Worm (Caenorhabditis elegans) whole organism, L3 larva: Measurements from ENCODE around the gene F38E1.3.
"Not testable (repeated sequence)": the region's sequence is repeated elsewhere in the genome, so short reads cannot be mapped to it uniquely, and the experiment has no call there.

ENCODE experiments used
- R02D3.7 ChIP-seq: fragments of 150-350 bp; optimal IDR thresholded peaks from 2 replicates; lab custom pipeline; 2014; ENCODE audit warnings: missing biosample characterization, missing genetic modification characterization
- ama-1 ChIP-seq: fragments of 150-350 bp; optimal IDR thresholded peaks from 2 replicates; lab custom pipeline; 2018
- ceh-82 ChIP-seq: fragments of 150-350 bp; optimal IDR thresholded peaks from 2 replicates; lab custom pipeline; 2014; ENCODE audit warnings: missing biosample characterization, missing genetic modification characterization
- ceh-9 ChIP-seq: sonication (generic microtip); optimal IDR thresholded peaks from 2 replicates; lab custom pipeline; 2018; ENCODE audit warnings: missing biosample characterization, missing genetic modification characterization
- daf-12 ChIP-seq: fragments of 150-350 bp; optimal IDR thresholded peaks from 2 replicates; lab custom pipeline; 2014; ENCODE audit warnings: missing biosample characterization, missing genetic modification reagents, missing genetic modification characterization
- egl-5 ChIP-seq: fragments of 150-350 bp; optimal IDR thresholded peaks from 2 replicates; lab custom pipeline; 2017; ENCODE audit warnings: missing biosample characterization, missing genetic modification reagents, missing genetic modification characterization, inconsistent platforms
- elt-2 ChIP-seq: sonication (generic microtip); optimal IDR thresholded peaks from 2 replicates; lab custom pipeline; 2016; ENCODE audit warnings: missing genetic modification reagents, mild to moderate bottlenecking, missing genetic modification characterization, missing compliant biosample characterization
- eor-1 ChIP-seq, 2 experiments: fragments of 150-350 bp; optimal IDR thresholded peaks; 2 replicates each; lab custom pipeline; 2014 to 2018; ENCODE audit warnings: missing biosample characterization in 2 of 2, missing genetic modification characterization in 2 of 2
- fkh-10 ChIP-seq: sonication (generic microtip); optimal IDR thresholded peaks from 2 replicates; lab custom pipeline; 2017; ENCODE audit warnings: missing biosample characterization, missing genetic modification reagents, missing genetic modification characterization
- fkh-2 ChIP-seq: fragments of 150-350 bp; optimal IDR thresholded peaks from 2 replicates; lab custom pipeline; 2014; ENCODE audit warnings: missing biosample characterization, missing genetic modification reagents, missing genetic modification characterization
- fos-1 ChIP-seq: fragments of 150-350 bp; optimal IDR thresholded peaks from 2 replicates; lab custom pipeline; 2014; ENCODE audit warnings: missing biosample characterization, missing genetic modification characterization
- lin-15B ChIP-seq: fragments of 150-350 bp; optimal IDR thresholded peaks from 2 replicates; lab custom pipeline; 2014; ENCODE audit warnings: missing biosample characterization, missing genetic modification characterization
- lin-39 ChIP-seq: fragments of 150-350 bp; optimal IDR thresholded peaks from 2 replicates; lab custom pipeline; 2018; ENCODE audit warnings: missing biosample characterization, missing genetic modification reagents, missing genetic modification characterization
- mdl-1 ChIP-seq: fragments of 150-350 bp; optimal IDR thresholded peaks from 2 replicates; lab custom pipeline; 2014; ENCODE audit warnings: missing biosample characterization, missing genetic modification characterization
- mml-1 ChIP-seq: fragments of 150-350 bp; sonication (generic microtip); optimal IDR thresholded peaks from 3 replicates; lab custom pipeline; 2014; ENCODE audit warnings: missing biosample characterization, missing genetic modification characterization
- nfya-1 ChIP-seq: sonication (generic microtip); optimal IDR thresholded peaks from 2 replicates; lab custom pipeline; 2017; ENCODE audit warnings: missing genetic modification characterization, mild to moderate bottlenecking, missing compliant biosample characterization, antibody characterized with exemption, moderate library complexity; ENCODE audit not compliant: insufficient read depth
- nhr-12 ChIP-seq: fragments of 150-350 bp; optimal IDR thresholded peaks from 2 replicates; lab custom pipeline; 2014; ENCODE audit warnings: missing biosample characterization, missing genetic modification characterization
- nhr-23 ChIP-seq: fragments of 150-350 bp; optimal IDR thresholded peaks from 2 replicates; lab custom pipeline; 2014; ENCODE audit warnings: missing biosample characterization, missing genetic modification reagents, missing genetic modification characterization
- nhr-237 ChIP-seq: fragments of 150-350 bp; optimal IDR thresholded peaks from 2 replicates; lab custom pipeline; 2014; ENCODE audit warnings: missing biosample characterization, missing genetic modification characterization
- nhr-25 ChIP-seq: sonication (generic microtip); optimal IDR thresholded peaks from 2 replicates; lab custom pipeline; 2017; ENCODE audit warnings: missing biosample characterization, missing genetic modification characterization
- nhr-43 ChIP-seq: sonication (generic microtip); optimal IDR thresholded peaks from 2 replicates; lab custom pipeline; 2016; ENCODE audit warnings: mild to moderate bottlenecking, missing genetic modification characterization, missing compliant biosample characterization; ENCODE audit not compliant: poor library complexity, severe bottlenecking
- nhr-67 ChIP-seq: fragments of 150-350 bp; optimal IDR thresholded peaks from 2 replicates; lab custom pipeline; 2014; ENCODE audit warnings: missing biosample characterization, missing genetic modification characterization
- nhr-77 ChIP-seq: fragments of 150-350 bp; optimal IDR thresholded peaks from 2 replicates; lab custom pipeline; 2014; ENCODE audit warnings: missing biosample characterization, missing genetic modification characterization
- pha-4 ChIP-seq: fragments of 150-350 bp; optimal IDR thresholded peaks from 2 replicates; lab custom pipeline; 2014; ENCODE audit warnings: missing biosample characterization, missing genetic modification reagents, missing genetic modification characterization
- pqm-1 ChIP-seq: fragments of 150-350 bp; optimal IDR thresholded peaks from 2 replicates; lab custom pipeline; 2017; ENCODE audit warnings: missing biosample characterization, missing genetic modification characterization, inconsistent platforms
- sea-2 ChIP-seq: fragments of 150-350 bp; sonication (generic microtip); optimal IDR thresholded peaks from 4 replicates; lab custom pipeline; 2014; ENCODE audit warnings: missing biosample characterization, missing genetic modification reagents, missing genetic modification characterization
- snpc-4 ChIP-seq: fragments of 150-350 bp; optimal IDR thresholded peaks from 2 replicates; lab custom pipeline; 2014; ENCODE audit warnings: missing biosample characterization, missing genetic modification characterization
- tbx-2 ChIP-seq: sonication (generic microtip); optimal IDR thresholded peaks from 2 replicates; lab custom pipeline; 2016; ENCODE audit warnings: mild to moderate bottlenecking, missing genetic modification characterization, missing compliant biosample characterization
- unc-39 ChIP-seq: sonication (generic microtip); optimal IDR thresholded peaks from 4 replicates; lab custom pipeline; 2017; ENCODE audit warnings: missing biosample characterization, missing genetic modification characterization
- unc-62 ChIP-seq: fragments of 150-350 bp; sonication (generic microtip); optimal IDR thresholded peaks from 4 replicates; lab custom pipeline; 2014; ENCODE audit warnings: missing biosample characterization, missing genetic modification reagents, missing genetic modification characterization
- zag-1 ChIP-seq: fragments of 150-350 bp; optimal IDR thresholded peaks from 2 replicates; lab custom pipeline; 2014; ENCODE audit warnings: missing biosample characterization, missing genetic modification characterization
- ztf-11 ChIP-seq: fragments of 150-350 bp; optimal IDR thresholded peaks from 2 replicates; lab custom pipeline; 2014; ENCODE audit warnings: missing biosample characterization, missing genetic modification characterization
- ztf-4 ChIP-seq: fragments of 150-350 bp; optimal IDR thresholded peaks from 2 replicates; lab custom pipeline; 2014; ENCODE audit warnings: missing biosample characterization, missing genetic modification characterization

F38E1.3 gene

DNA sequence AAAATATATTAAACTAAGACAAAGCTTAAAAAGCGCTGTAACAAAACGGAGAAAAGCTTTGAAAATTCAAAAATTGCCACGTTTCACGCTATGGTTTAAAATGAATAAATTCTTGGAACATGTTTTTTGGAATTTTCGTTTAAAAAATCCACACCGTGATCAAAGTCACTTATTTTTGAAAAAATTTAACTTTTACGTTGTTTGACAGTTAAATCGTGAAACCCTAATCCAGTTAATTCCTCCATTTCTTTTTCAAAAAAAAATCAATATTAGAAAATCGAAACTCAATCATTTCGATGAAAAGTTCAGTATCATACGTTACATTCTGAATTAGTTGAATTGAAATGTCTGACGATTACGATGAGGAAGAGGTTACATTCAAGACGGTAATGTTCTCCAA is at the start of gene F38E1.3:
Gene F38E1.3, plus strand, starts transcription at position 301 of the 400 bp plus-strand sequence.
- TF ChIP-seq pha-4 (no peak), R02D3.7 (tag; lab: Kevin White, UChicago) (no peak), nhr-25 (tag; lab: Kevin White, UChicago) (no peak), nhr-43 (tag; lab: Kevin White, UChicago) (no peak), daf-12 (tag; lab: Kevin White, UChicago) (no peak), tbx-2 (tag; lab: Kevin White, UChicago) (no peak), ceh-82 (tag; lab: Kevin White, UChicago) (no peak), ama-1 (no peak), nhr-23 (tag; lab: Kevin White, UChicago) (no peak), nfya-1 (tag; lab: Kevin White, UChicago) (no peak), mml-1 (tag; lab: Kevin White, UChicago) (no peak), mdl-1 (tag; lab: Kevin White, UChicago) (no peak), nhr-237 (no peak), eor-1 (tag; optimal IDR thresholded peaks at IDR 0.05; lab: Kevin White, UChicago) (no peak), unc-62 (no peak), nhr-77 (tag; lab: Kevin White, UChicago) (no peak), lin-39 (no peak)

DNA sequence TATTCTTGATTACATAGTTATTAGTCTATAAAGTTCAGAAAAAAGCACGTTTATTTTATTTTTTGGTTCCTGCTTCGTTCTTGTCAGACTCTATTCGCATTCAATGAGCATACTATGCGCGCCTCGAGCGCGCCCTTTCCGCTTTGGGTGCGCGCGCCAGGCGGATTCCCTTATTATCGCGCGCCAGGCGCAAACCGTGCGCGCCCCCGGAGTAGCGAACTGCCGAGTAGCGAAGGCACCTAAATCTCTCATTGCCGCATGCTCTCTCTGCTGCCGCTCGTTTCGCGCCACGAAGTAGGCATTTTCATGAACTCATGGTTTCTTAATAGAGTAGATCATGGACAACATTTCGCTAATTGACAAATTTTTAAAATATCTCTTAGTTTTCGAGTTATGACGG is 48.9 kb upstream of the F38E1.3 start:
- no peak for TF ChIP-seq sea-2 (GFP tag; lab: Kevin White, UChicago)
- TF ChIP-seq elt-2 (tag; lab: Kevin White, UChicago): no peak

DNA sequence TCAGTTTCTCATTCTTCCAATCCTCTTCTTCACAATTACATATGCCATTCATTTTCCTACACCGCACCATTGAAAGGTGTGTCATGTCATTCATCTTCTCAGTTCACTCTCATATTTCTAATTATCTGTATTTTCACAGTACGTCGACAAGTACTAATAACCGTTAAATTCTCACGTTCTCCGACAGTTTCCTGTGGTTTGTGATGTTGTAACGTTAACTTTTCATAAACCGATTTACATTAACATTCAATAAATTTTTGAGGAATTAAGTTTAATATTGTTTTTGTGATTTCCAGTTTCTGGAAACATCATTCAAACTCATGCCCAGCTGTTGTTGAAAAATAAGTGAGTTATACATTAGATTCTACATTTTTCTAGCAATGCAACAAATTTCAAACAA is 41.6 kb upstream of the F38E1.3 start, which contains the start of gene tmd-2:
Gene tmd-2, plus strand, starts transcription at position 301 of the 400 bp plus-strand sequence.
- TF ChIP-seq ztf-4 (no peak), pha-4 (no peak), elt-2 (tag; lab: Kevin White, UChicago) (no peak), daf-12 (tag; lab: Kevin White, UChicago) (no peak), nhr-67 (tag; lab: Kevin White, UChicago) (no peak), nfya-1 (tag; lab: Kevin White, UChicago) (no peak), zag-1 (tag; lab: Kevin White, UChicago) (no peak), fkh-10 (GFP tag; lab: Kevin White, UChicago) (no peak), nhr-12 (no peak), nhr-77 (tag; lab: Kevin White, UChicago) (no peak), ceh-9 (tag; lab: Kevin White, UChicago) (no peak), fos-1 (tag; lab: Kevin White, UChicago) (no peak), nhr-43 (tag; lab: Kevin White, UChicago) (no peak), ztf-11 (tag; lab: Kevin White, UChicago) (no peak), nhr-25 (tag; lab: Kevin White, UChicago) (no peak), eor-1 (tag; optimal IDR thresholded peaks at IDR 0.05; lab: Kevin White, UChicago) (no peak), snpc-4 (tag; lab: Kevin White, UChicago) (no peak), mdl-1 (tag; lab: Kevin White, UChicago) (no peak), unc-39 (tag; lab: Kevin White, UChicago) (no peak)
- TF ChIP-seq, all 47 proteins: peak for 0

DNA sequence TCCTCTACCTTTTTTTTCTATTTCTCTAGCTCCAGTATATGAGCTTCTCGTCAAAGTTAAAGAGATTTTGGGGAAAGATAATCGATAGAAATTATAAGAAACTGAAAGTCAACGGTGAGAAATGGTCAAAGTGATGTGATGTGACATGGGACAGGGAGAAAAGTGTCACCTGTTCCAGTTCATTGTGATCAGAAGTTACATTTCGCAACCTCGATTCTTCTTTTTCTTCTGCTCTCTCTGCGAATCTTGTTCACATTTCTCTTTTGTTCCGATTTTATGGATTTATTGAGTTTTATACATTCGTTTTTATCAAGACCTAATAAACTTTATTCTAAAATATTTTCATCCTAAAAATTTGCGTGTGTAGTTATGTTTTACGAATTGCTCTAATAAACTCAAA is 40.3 kb upstream of the F38E1.3 start:
- TF ChIP-seq fkh-2 (no peak), nhr-67 (tag; lab: Kevin White, UChicago) (no peak), egl-5 (tag; lab: Kevin White, UChicago) (no peak)

DNA sequence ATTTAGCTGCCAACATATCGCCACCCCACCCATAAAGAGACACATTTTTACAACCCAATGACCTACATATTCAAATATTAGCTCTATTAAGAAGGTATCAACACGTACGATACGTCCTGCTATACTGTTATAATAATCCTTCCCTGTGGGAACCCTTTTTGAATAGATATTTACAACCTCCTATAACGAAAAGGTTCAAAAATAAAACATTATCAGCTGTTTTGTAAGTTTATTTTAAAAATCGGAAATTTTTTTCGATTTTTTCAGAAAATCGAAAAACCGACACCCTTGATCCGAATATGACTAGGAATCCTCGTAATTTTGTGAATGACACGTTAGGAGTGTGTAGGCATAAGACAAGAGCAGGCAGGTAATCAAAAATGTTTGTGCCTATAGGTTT is 35.0 kb upstream of the F38E1.3 start, which contains the start of gene C08D8.7:
Gene C08D8.7, plus strand, starts transcription at position 301 of the 400 bp plus-strand sequence.
- TF ChIP-seq lin-15B (tag; lab: Kevin White, UChicago); ztf-11 (tag; lab: Kevin White, UChicago); pqm-1: not testable (repeated sequence)
